Fruit fly (Drosophila melanogaster) whole organism, prepupa: ENCODE data around the gene MED1.
A peak's percentile ranks its signal among the peaks of the same experiment; 100 is the strongest.

ENCODE experiments used
- Blimp-1 ChIP-seq: fragments of 200-800 bp; sonication (Bioruptor generic); optimal IDR thresholded peaks from 3 replicates; lab custom pipeline; 2017; ENCODE audit warnings: missing biosample characterization, missing genetic modification characterization, mild to moderate bottlenecking, moderate library complexity, missing genetic modification reagents
- CG10631 ChIP-seq: fragments of 200-800 bp; sonication (Bioruptor generic); optimal IDR thresholded peaks from 2 replicates; lab custom pipeline; 2016; ENCODE audit warnings: missing biosample characterization, missing genetic modification characterization
- CG10669 ChIP-seq: fragments of 200-800 bp; sonication (Bioruptor generic); optimal IDR thresholded peaks from 3 replicates; lab custom pipeline; 2018; ENCODE audit warnings: missing biosample characterization, mild to moderate bottlenecking, missing genetic modification characterization, moderate library complexity
- CG11294 ChIP-seq: fragments of 200-800 bp; sonication (Bioruptor generic); IDR thresholded peaks from 2 replicates; pipeline ENCODE4 v1.3.6; 2022; ENCODE audit warnings: missing biosample characterization, missing genetic modification characterization
- CG11762 ChIP-seq: fragments of 200-800 bp; sonication (Bioruptor generic); optimal IDR thresholded peaks from 3 replicates; lab custom pipeline; 2016; ENCODE audit warnings: missing biosample characterization, missing genetic modification characterization; ENCODE audit not compliant: insufficient read depth
- CG11902 ChIP-seq: fragments of 200-800 bp; sonication (Bioruptor generic); optimal IDR thresholded peaks from 3 replicates; lab custom pipeline; 2016; ENCODE audit warnings: missing biosample characterization, missing genetic modification characterization
- CG15336 ChIP-seq: fragments of 200-800 bp; sonication (Bioruptor generic); IDR thresholded peaks from 2 replicates; pipeline ENCODE4 v1.3.6; 2022; ENCODE audit warnings: missing biosample characterization, missing genetic modification characterization
- CG1621 ChIP-seq: fragments of 200-800 bp; sonication (Bioruptor generic); optimal IDR thresholded peaks from 3 replicates; lab custom pipeline; 2018; ENCODE audit warnings: missing biosample characterization, mild to moderate bottlenecking, missing genetic modification characterization
- CG16779 ChIP-seq: fragments of 200-800 bp; sonication (Bioruptor generic); optimal IDR thresholded peaks from 3 replicates; lab custom pipeline; 2017; ENCODE audit warnings: missing biosample characterization, mild to moderate bottlenecking, missing genetic modification characterization
- CG31627 ChIP-seq: fragments of 200-800 bp; sonication (Bioruptor generic); optimal IDR thresholded peaks from 3 replicates; lab custom pipeline; 2016; ENCODE audit warnings: missing biosample characterization, missing genetic modification characterization
- CG4318 ChIP-seq: fragments of 200-800 bp; sonication (Bioruptor generic); optimal IDR thresholded peaks from 3 replicates; lab custom pipeline; 2017; ENCODE audit warnings: missing biosample characterization, mild to moderate bottlenecking, missing genetic modification characterization
- CG6163 ChIP-seq: fragments of 200-800 bp; sonication (Bioruptor generic); IDR thresholded peaks from 3 replicates; pipeline ENCODE4 v1.3.6; 2022; ENCODE audit warnings: missing biosample characterization, missing genetic modification characterization
- CG6276 ChIP-seq: fragments of 200-800 bp; sonication (Bioruptor generic); optimal IDR thresholded peaks from 2 replicates; lab custom pipeline; 2017; ENCODE audit warnings: missing biosample characterization, mild to moderate bottlenecking, missing genetic modification characterization
- CG6808 ChIP-seq: fragments of 200-800 bp; sonication (Bioruptor generic); optimal IDR thresholded peaks from 3 replicates; lab custom pipeline; 2017; ENCODE audit warnings: missing biosample characterization, missing genetic modification characterization, mild to moderate bottlenecking, moderate library complexity, missing genetic modification reagents
- CG6854 ChIP-seq: fragments of 200-800 bp; sonication (Bioruptor generic); optimal IDR thresholded peaks from 2 replicates; lab custom pipeline; 2017; ENCODE audit warnings: missing biosample characterization, mild to moderate bottlenecking, missing genetic modification characterization
- CG8119 ChIP-seq: fragments of 200-800 bp; sonication (Bioruptor generic); IDR thresholded peaks from 3 replicates; pipeline ENCODE4 v1.3.6; 2022; ENCODE audit warnings: missing biosample characterization, missing genetic modification characterization
- CG8319 ChIP-seq: fragments of 200-800 bp; sonication (Bioruptor generic); optimal IDR thresholded peaks from 3 replicates; lab custom pipeline; 2016; ENCODE audit warnings: missing biosample characterization, missing genetic modification characterization
- CG8632 ChIP-seq: fragments of 200-800 bp; sonication (Bioruptor generic); optimal IDR thresholded peaks from 3 replicates; lab custom pipeline; 2016; ENCODE audit warnings: missing biosample characterization, missing genetic modification characterization
- Eip75B ChIP-seq: fragments of 200-800 bp; sonication (Bioruptor generic); optimal IDR thresholded peaks from 3 replicates; lab custom pipeline; 2016; ENCODE audit warnings: missing biosample characterization, missing genetic modification characterization
- Eip78C ChIP-seq: fragments of 200-800 bp; sonication (Bioruptor generic); peaks from one replicate; lab custom pipeline; 2016; ENCODE audit warnings: missing biosample characterization, missing genetic modification characterization
- Eip93F ChIP-seq: fragments of 200-800 bp; sonication (Bioruptor generic); optimal IDR thresholded peaks from 2 replicates; lab custom pipeline; 2016; ENCODE audit warnings: missing biosample characterization, mild to moderate bottlenecking, missing genetic modification characterization
- Ets21C ChIP-seq: fragments of 200-800 bp; sonication (Bioruptor generic); optimal IDR thresholded peaks from 3 replicates; lab custom pipeline; 2016; ENCODE audit warnings: missing biosample characterization, missing genetic modification characterization
- Ets96B ChIP-seq: fragments of 200-800 bp; optimal IDR thresholded peaks from 2 replicates; lab custom pipeline; 2019; ENCODE audit warnings: missing biosample characterization, mild to moderate bottlenecking, missing genetic modification characterization, moderate library complexity
- Gug ChIP-seq: fragments of 200-800 bp; sonication (Bioruptor generic); IDR thresholded peaks from 2 replicates; pipeline ENCODE4 v1.3.6; 2022; ENCODE audit warnings: missing biosample characterization, missing genetic modification characterization
- Hr39 ChIP-seq: fragments of 200-800 bp; sonication (Bioruptor generic); optimal IDR thresholded peaks from 2 replicates; lab custom pipeline; 2016; ENCODE audit warnings: missing biosample characterization, missing genetic modification characterization
- Hr4 ChIP-seq: fragments of 200-800 bp; sonication (Bioruptor generic); optimal IDR thresholded peaks from 3 replicates; lab custom pipeline; 2016; ENCODE audit warnings: missing biosample characterization, missing genetic modification characterization
- Lpt ChIP-seq: fragments of 200-800 bp; sonication (Bioruptor generic); optimal IDR thresholded peaks from 3 replicates; lab custom pipeline; 2016; ENCODE audit warnings: missing biosample characterization, missing genetic modification characterization
- Met ChIP-seq: fragments of 200-800 bp; sonication (Bioruptor generic); optimal IDR thresholded peaks from 3 replicates; lab custom pipeline; 2016; ENCODE audit warnings: missing biosample characterization, missing genetic modification characterization
- dac ChIP-seq: fragments of 200-800 bp; sonication (Bioruptor generic); optimal IDR thresholded peaks from 2 replicates; lab custom pipeline; 2017; ENCODE audit warnings: missing biosample characterization, mild to moderate bottlenecking, missing genetic modification characterization
- dsx ChIP-seq: fragments of 200-800 bp; optimal IDR thresholded peaks from 3 replicates; lab custom pipeline; 2019; ENCODE audit warnings: missing biosample characterization, mild to moderate bottlenecking, missing genetic modification characterization, moderate library complexity; ENCODE audit not compliant: poor library complexity, severe bottlenecking
- eg ChIP-seq: fragments of 200-800 bp; sonication (Bioruptor generic); IDR thresholded peaks from 3 replicates; pipeline ENCODE4 v1.3.6; 2022; ENCODE audit warnings: missing biosample characterization, missing genetic modification characterization
- fd85E ChIP-seq: fragments of 200-800 bp; sonication (Bioruptor generic); optimal IDR thresholded peaks from 3 replicates; lab custom pipeline; 2016; ENCODE audit warnings: missing biosample characterization, missing genetic modification characterization
- fkh ChIP-seq: fragments of 200-800 bp; sonication (Bioruptor generic); optimal IDR thresholded peaks from 3 replicates; lab custom pipeline; 2017; ENCODE audit warnings: missing biosample characterization, mild to moderate bottlenecking, missing genetic modification characterization, moderate library complexity
- net ChIP-seq: fragments of 200-800 bp; sonication (Bioruptor generic); optimal IDR thresholded peaks from 3 replicates; lab custom pipeline; 2016; ENCODE audit warnings: missing biosample characterization, missing genetic modification characterization
- pdm3 ChIP-seq: fragments of 200-800 bp; sonication (Bioruptor generic); optimal IDR thresholded peaks from 3 replicates; lab custom pipeline; 2016; ENCODE audit warnings: missing biosample characterization, missing genetic modification characterization
- ss ChIP-seq, 2 experiments: fragments of 200-800 bp; sonication (Bioruptor generic); optimal IDR thresholded peaks; 2 replicates in 1 of 2; 3 replicates in 1 of 2; lab custom pipeline; 2017 to 2018; ENCODE audit warnings: mild to moderate bottlenecking in 2 of 2, missing biosample characterization in 2 of 2, missing genetic modification characterization in 2 of 2, moderate library complexity in 1 of 2
- topi ChIP-seq: fragments of 200-800 bp; sonication (Bioruptor generic); optimal IDR thresholded peaks from 3 replicates; lab custom pipeline; 2016; ENCODE audit warnings: missing biosample characterization, missing genetic modification characterization
- vri ChIP-seq: fragments of 200-800 bp; sonication (Bioruptor generic); optimal IDR thresholded peaks from 3 replicates; lab custom pipeline; 2016; ENCODE audit warnings: missing biosample characterization, mild to moderate bottlenecking, missing genetic modification characterization

The MED1 gene

dm6 chr3L:21651412-21651811 lies 17.2 kb upstream of the MED1 start:
- TF ChIP-seq CG6276 (no peak), fkh (GFP tag; lab: Kevin White, UChicago) (no peak), CG6854 (GFP tag; lab: Kevin White, UChicago) (no peak), Eip78C (GFP tag; lab: Kevin White, UChicago) (no peak), Hr4 (GFP tag; lab: Kevin White, UChicago) (no peak), Hr39 (no peak), CG1621 (tag; lab: Kevin White, UChicago) (no peak), CG11294 (GFP tag; lab: Robert Waterston, UW) (no peak), ss (GFP tag; optimal IDR thresholded peaks at IDR 0.05; lab: Kevin White, UChicago) (peak in 1 of 2 experiments; percentile 95)
- TF ChIP-seq, all 60 proteins: peak for 1

dm6 chr3L:21647853-21648252 lies 13.6 kb upstream of the MED1 start:
- TF ChIP-seq Blimp-1 (GFP tag; lab: Kevin White, UChicago) (peak; percentile 53), Met (GFP tag; lab: Kevin White, UChicago) (no peak)

- no peak for TF ChIP-seq Gug (GFP tag; lab: Robert Waterston, UW)
- TF ChIP-seq vri (GFP tag; lab: Kevin White, UChicago): no peak
- TF ChIP-seq CG6276: no peak
- TF ChIP-seq dac (GFP tag; lab: Kevin White, UChicago): no peak
- no peak for TF ChIP-seq CG31627 (GFP tag; lab: Kevin White, UChicago)
- no peak for TF ChIP-seq dsx (GFP tag; lab: Kevin White, UChicago)
- no peak for TF ChIP-seq fd85E (GFP tag; lab: Kevin White, UChicago)
- TF ChIP-seq CG1621 (tag; lab: Kevin White, UChicago): no peak
- no peak for TF ChIP-seq topi
Measured at dm6 chr3L:21645878-21646277, 11.6 kb upstream of the MED1 start.

dm6 chr3L:21644607-21645006 lies 10.4 kb upstream of the MED1 start, which contains the start of gene CG43980:
TSS of gene CG43980 (plus strand) at chr3L:21644958.
- TF ChIP-seq CG8119 (GFP tag; lab: Robert Waterston, UW) (no peak), Eip75B (GFP tag; lab: Kevin White, UChicago) (no peak), CG11762 (GFP tag; lab: Kevin White, UChicago) (no peak), CG6163 (0 out of 3 replicates have a peak, but pooled peaks have one; percentile 27), eg (GFP tag; lab: Robert Waterston, UW) (no peak), CG10631 (no peak), CG15336 (GFP tag; lab: Robert Waterston, UW) (0 out of 2 replicates have a peak, but pooled peaks have one; percentile 22), CG8319 (GFP tag; lab: Kevin White, UChicago) (no peak), CG4318 (GFP tag; lab: Kevin White, UChicago) (no peak), CG10669 (GFP tag; lab: Kevin White, UChicago) (no peak), ss (GFP tag; optimal IDR thresholded peaks at IDR 0.05; lab: Kevin White, UChicago) (peak; percentile 6 to 55), net (GFP tag; lab: Kevin White, UChicago) (no peak), CG11902 (no peak), CG1621 (tag; lab: Kevin White, UChicago) (no peak), fkh (GFP tag; lab: Kevin White, UChicago) (no peak), Gug (GFP tag; lab: Robert Waterston, UW) (no peak), Lpt (GFP tag; lab: Kevin White, UChicago) (peak; percentile 13), pdm3 (GFP tag; lab: Kevin White, UChicago) (no peak), Blimp-1 (GFP tag; lab: Kevin White, UChicago) (no peak), CG8632 (no peak), Ets21C (GFP tag; lab: Kevin White, UChicago) (no peak), vri (GFP tag; lab: Kevin White, UChicago) (no peak), dac (GFP tag; lab: Kevin White, UChicago) (no peak), Eip93F (GFP tag; lab: Kevin White, UChicago) (no peak), Ets96B (tag; lab: Kevin White, UChicago) (no peak), Met (GFP tag; lab: Kevin White, UChicago) (no peak), CG6854 (GFP tag; lab: Kevin White, UChicago) (peak; percentile 8), CG6808 (GFP tag; lab: Kevin White, UChicago) (peak; percentile 28), CG16779 (tag; lab: Kevin White, UChicago) (peak; percentile 14), Eip78C (GFP tag; lab: Kevin White, UChicago) (peak; percentile 75), topi (no peak)
- TF ChIP-seq, all 60 proteins: peak for 8
